Fruit fly (Drosophila melanogaster): ENCODE measurements around the gene aos.

DNA sequence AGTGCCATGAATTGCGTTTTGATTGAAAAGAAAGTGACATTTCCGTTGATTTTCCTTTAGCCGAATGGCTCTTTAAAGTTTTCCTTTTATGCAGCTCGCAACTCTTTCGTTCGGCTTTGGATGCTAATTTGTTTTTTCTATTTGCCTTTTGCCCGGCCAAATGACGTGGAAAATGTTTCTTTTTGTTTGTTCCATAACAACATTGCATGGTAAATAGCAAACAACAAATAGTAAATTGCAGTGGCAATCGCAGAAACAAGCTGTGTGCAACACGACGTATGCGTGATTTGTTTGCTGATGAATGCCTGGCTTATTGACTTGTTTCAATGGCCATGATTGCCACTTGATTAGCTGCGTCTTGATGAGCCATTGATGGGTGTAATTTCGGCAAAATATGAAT is 54.0 kb downstream of the aos start:
- no peak for TF ChIP-seq psq (optimal IDR thresholded peaks at IDR 0.05)
- no peak for TF ChIP-seq EcR (GFP tag; optimal IDR thresholded peaks at IDR 0.05)
